Worm (Caenorhabditis elegans): ENCODE results near the gene Y41C4A.9.

DNA sequence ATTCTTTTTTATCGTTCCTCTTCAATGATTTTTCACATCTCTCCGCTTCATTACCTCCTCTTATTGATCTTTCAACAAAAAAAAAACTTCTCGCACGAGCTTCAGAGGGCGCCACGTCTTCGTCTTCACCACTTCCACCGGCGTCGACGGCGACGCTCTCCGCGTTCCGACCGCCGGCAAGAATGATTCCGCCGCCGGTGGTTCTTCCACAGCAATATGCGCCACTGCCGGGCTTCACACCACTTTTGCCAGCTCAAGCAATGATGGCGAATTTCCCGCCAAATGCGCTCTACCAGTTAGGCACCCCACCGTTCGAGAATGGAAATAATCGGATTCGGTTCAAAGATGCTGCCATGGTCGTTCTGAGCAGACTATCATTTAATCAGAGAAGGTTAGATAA, 35.4 kb downstream of the Y41C4A.9 start:
- TF ChIP-seq nhr-28 (tag; optimal IDR thresholded peaks at IDR 0.05) = no peak
- TF ChIP-seq ztf-11 (tag; optimal IDR thresholded peaks at IDR 0.05) = no peak
- no peak for TF ChIP-seq tbx-8 (GFP tag; optimal IDR thresholded peaks at IDR 0.05)
- no peak for TF ChIP-seq ceh-39 (tag; optimal IDR thresholded peaks at IDR 0.05)
- no peak for TF ChIP-seq unc-39 (tag; optimal IDR thresholded peaks at IDR 0.05)
- no peak for TF ChIP-seq nhr-237 (tag; optimal IDR thresholded peaks at IDR 0.05)
- TF ChIP-seq pha-4 (tag; optimal IDR thresholded peaks at IDR 0.05) = no peak
- no peak for TF ChIP-seq unc-62 (GFP tag; optimal IDR thresholded peaks at IDR 0.05)
- no peak for TF ChIP-seq blmp-1 (tag; optimal IDR thresholded peaks at IDR 0.05)
- no peak for TF ChIP-seq zip-8 (tag; optimal IDR thresholded peaks at IDR 0.05)
- no peak for TF ChIP-seq lsy-2 (tag; optimal IDR thresholded peaks at IDR 0.05)
- no peak for TF ChIP-seq lin-13 (tag; optimal IDR thresholded peaks at IDR 0.05)
